Worm (Caenorhabditis elegans): ENCODE data around the gene K06G5.3.

K06G5.3 gene

DNA sequence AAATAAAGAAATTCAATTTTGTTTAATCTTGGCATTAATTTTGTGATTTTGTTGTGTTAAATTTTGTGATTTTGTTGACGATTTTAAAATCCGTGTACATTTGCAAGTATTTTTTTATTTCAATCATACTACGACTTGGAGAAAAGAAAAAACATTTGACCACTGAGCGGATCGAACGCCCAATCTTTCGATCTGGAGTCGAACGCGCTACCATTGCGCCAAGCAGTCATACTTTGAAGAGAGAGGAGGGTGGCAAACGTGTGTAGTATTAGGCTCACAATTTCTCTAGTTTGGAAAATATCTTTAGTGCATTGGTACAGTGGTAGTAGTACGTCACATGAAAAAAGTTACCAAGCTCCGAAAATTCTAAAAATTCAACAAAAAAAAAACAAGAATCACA, 5.7 kb upstream of the K06G5.3 start (continued):
- TF ChIP-seq let-607 (tag; optimal IDR thresholded peaks at IDR 0.05) (no peak), egl-18 (GFP tag; IDR thresholded peaks at IDR 0.05) (no peak), rec-8 (tag; optimal IDR thresholded peaks at IDR 0.05) (peak in 1 of 2 experiments; percentile 75), ceh-58 (GFP tag; IDR thresholded peaks at IDR 0.05) (no peak), tbp1 (GFP tag; optimal IDR thresholded peaks at IDR 0.05) (peak; percentile 91), ztf-18 (tag; optimal IDR thresholded peaks at IDR 0.05) (peak; percentile 56), rpc-1 (optimal IDR thresholded peaks at IDR 0.05) (peak; percentile 91), rpc-1 (tag; optimal IDR thresholded peaks at IDR 0.05) (peak; percentile 96), D2030.7 (GFP tag; IDR thresholded peaks at IDR 0.05) (peak; percentile 47; the same call in 1 of the 2 replicates), snpc-4 (GFP tag; optimal IDR thresholded peaks at IDR 0.05) (peak; percentile 76), snpc-4 (tag; optimal IDR thresholded peaks at IDR 0.05) (peak in 2 of 4 experiments; percentile 58 to 77), somi-1 (GFP tag; optimal IDR thresholded peaks at IDR 0.05) (no peak), fkh-3 (tag; optimal IDR thresholded peaks at IDR 0.05) (no peak), let-526 (GFP tag; IDR thresholded peaks at IDR 0.05) (no peak), Y53G8AR.9 (GFP tag; conservative IDR thresholded peaks at IDR 0.05) (no peak), lsl-1 (GFP tag; optimal IDR thresholded peaks at IDR 0.05) (no peak), lin-40 (tag; optimal IDR thresholded peaks at IDR 0.05) (no peak), repo-1 (tag; optimal IDR thresholded peaks at IDR 0.05) (no peak), lag-1 (GFP tag; IDR thresholded peaks at IDR 0.05) (no peak), nfya-2 (GFP tag; IDR thresholded peaks at IDR 0.05) (no peak), ZK185.1 (tag; optimal IDR thresholded peaks at IDR 0.05; ENCODE audit: poor library complexity, severe bottlenecking) (peak; percentile 68), B0336.3 (GFP tag; IDR thresholded peaks at IDR 0.05) (no peak), B0019.2 (GFP tag; conservative IDR thresholded peaks at IDR 0.05) (no peak), F57C9.4 (tag; optimal IDR thresholded peaks at IDR 0.05) (no peak), die-1 (tag; optimal IDR thresholded peaks at IDR 0.05) (peak; percentile 84), F55B11.4 (tag; optimal IDR thresholded peaks at IDR 0.05; ENCODE audit: borderline replicate concordance, insufficient read depth) (no peak), zim-3 (tag; optimal IDR thresholded peaks at IDR 0.05) (peak; percentile 2), F22D6.2 (tag; optimal IDR thresholded peaks at IDR 0.05) (no peak), pha-4 (tag; optimal IDR thresholded peaks at IDR 0.05) (no peak), lin-26 (GFP tag; IDR thresholded peaks at IDR 0.05) (peak; percentile 87), ceh-100 (GFP tag; IDR thresholded peaks at IDR 0.05) (no peak), madf-10 (tag; optimal IDR thresholded peaks at IDR 0.05) (peak; percentile 19), Y95B8A.8 (GFP tag; IDR thresholded peaks at IDR 0.05) (no peak), chd-7 (tag; optimal IDR thresholded peaks at IDR 0.05) (peak; percentile 53), ama-1 (optimal IDR thresholded peaks at IDR 0.05) (no peak), ama-1 (GFP tag; optimal IDR thresholded peaks at IDR 0.05) (peak in 1 of 2 experiments; percentile 27), tbx-9 (tag; optimal IDR thresholded peaks at IDR 0.05; ENCODE audit: borderline replicate concordance) (no peak), F57A8.1 (GFP tag; optimal IDR thresholded peaks at IDR 0.05) (no peak), gei-17 (GFP tag; optimal IDR thresholded peaks at IDR 0.05) (no peak), madf-6 (GFP tag; IDR thresholded peaks at IDR 0.05) (no peak), snpc-1.3 (tag; optimal IDR thresholded peaks at IDR 0.05; ENCODE audit: insufficient read depth) (peak; percentile 70), sea-2 (GFP tag; IDR thresholded peaks at IDR 0.05) (0 out of 2 replicates have a peak, but pooled peaks have one; percentile 21), hmg-1.2 (GFP tag; IDR thresholded peaks at IDR 0.05) (no peak; the same call in 1 of the 2 replicates), zfh-2 (GFP tag; conservative IDR thresholded peaks at IDR 0.05) (no peak), lin-35 (GFP tag; optimal IDR thresholded peaks at IDR 0.05) (peak in 1 of 3 experiments; percentile 6)

Data from whole organism, young adult.